Fruit fly (Drosophila melanogaster): Measurements from ENCODE around the gene SdicA.

dm6 chrX:20235794-20236513 is 34.2 kb upstream of the SdicA start, which contains the start of gene sw:
- TF ChIP-seq insv (optimal IDR thresholded peaks at IDR 0.05) (no peak), h (optimal IDR thresholded peaks at IDR 0.05) (no peak), Myc (optimal IDR thresholded peaks at IDR 0.05) (no peak), psq (optimal IDR thresholded peaks at IDR 0.05) (no peak), Sin3A (optimal IDR thresholded peaks at IDR 0.05) (no peak), ttk (optimal IDR thresholded peaks at IDR 0.05) (no peak)

Data from Kc167 (cell line).